Worm (Caenorhabditis elegans) whole organism, L3 larva: ENCODE measurements around the gene chtb-3.
A peak's percentile ranks its signal among the peaks of the same experiment; 100 is the strongest.

ENCODE experiments used
- R02D3.7 ChIP-seq: fragments of 150-350 bp; optimal IDR thresholded peaks from 2 replicates; lab custom pipeline; 2014; ENCODE audit warnings: missing biosample characterization, missing genetic modification characterization
- ZK546.5 ChIP-seq: sonication (generic microtip); optimal IDR thresholded peaks from 2 replicates; lab custom pipeline; 2017; ENCODE audit warnings: missing biosample characterization, missing genetic modification characterization
- aly-2 ChIP-seq: fragments of 150-350 bp; optimal IDR thresholded peaks from 2 replicates; lab custom pipeline; 2014; ENCODE audit warnings: missing biosample characterization, missing genetic modification characterization
- ama-1 ChIP-seq: fragments of 150-350 bp; optimal IDR thresholded peaks from 2 replicates; lab custom pipeline; 2018
- ceh-16 ChIP-seq: sonication (generic microtip); optimal IDR thresholded peaks from 2 replicates; lab custom pipeline; 2017; ENCODE audit warnings: missing biosample characterization, missing genetic modification characterization
- ceh-28 ChIP-seq: fragments of 150-350 bp; optimal IDR thresholded peaks from 2 replicates; lab custom pipeline; 2014; ENCODE audit warnings: missing biosample characterization, missing genetic modification reagents, missing genetic modification characterization
- ceh-82 ChIP-seq: fragments of 150-350 bp; optimal IDR thresholded peaks from 2 replicates; lab custom pipeline; 2014; ENCODE audit warnings: missing biosample characterization, missing genetic modification characterization
- ceh-9 ChIP-seq: sonication (generic microtip); optimal IDR thresholded peaks from 2 replicates; lab custom pipeline; 2018; ENCODE audit warnings: missing biosample characterization, missing genetic modification characterization
- egl-27 ChIP-seq: sonication (generic microtip); optimal IDR thresholded peaks from 4 replicates; lab custom pipeline; 2017; ENCODE audit warnings: missing biosample characterization, missing genetic modification reagents, missing genetic modification characterization
- egl-5 ChIP-seq: fragments of 150-350 bp; optimal IDR thresholded peaks from 2 replicates; lab custom pipeline; 2017; ENCODE audit warnings: missing biosample characterization, missing genetic modification reagents, missing genetic modification characterization, inconsistent platforms
- elt-1 ChIP-seq: fragments of 150-350 bp; optimal IDR thresholded peaks from 2 replicates; lab custom pipeline; 2014; ENCODE audit warnings: missing biosample characterization, missing genetic modification characterization
- elt-2 ChIP-seq: sonication (generic microtip); optimal IDR thresholded peaks from 2 replicates; lab custom pipeline; 2016; ENCODE audit warnings: missing genetic modification reagents, mild to moderate bottlenecking, missing genetic modification characterization, missing compliant biosample characterization
- eor-1 ChIP-seq, 2 experiments: fragments of 150-350 bp; optimal IDR thresholded peaks; 2 replicates each; lab custom pipeline; 2014 to 2018; ENCODE audit warnings: missing biosample characterization in 2 of 2, missing genetic modification characterization in 2 of 2
- fkh-10 ChIP-seq: sonication (generic microtip); optimal IDR thresholded peaks from 2 replicates; lab custom pipeline; 2017; ENCODE audit warnings: missing biosample characterization, missing genetic modification reagents, missing genetic modification characterization
- fkh-2 ChIP-seq: fragments of 150-350 bp; optimal IDR thresholded peaks from 2 replicates; lab custom pipeline; 2014; ENCODE audit warnings: missing biosample characterization, missing genetic modification reagents, missing genetic modification characterization
- fos-1 ChIP-seq: fragments of 150-350 bp; optimal IDR thresholded peaks from 2 replicates; lab custom pipeline; 2014; ENCODE audit warnings: missing biosample characterization, missing genetic modification characterization
- hmg-11 ChIP-seq: sonication (generic microtip); optimal IDR thresholded peaks from 2 replicates; lab custom pipeline; 2016; ENCODE audit warnings: missing genetic modification characterization, missing compliant biosample characterization
- jun-1 ChIP-seq: fragments of 150-350 bp; optimal IDR thresholded peaks from 2 replicates; lab custom pipeline; 2014; ENCODE audit warnings: missing biosample characterization, missing genetic modification reagents, missing genetic modification characterization
- lin-39 ChIP-seq: fragments of 150-350 bp; optimal IDR thresholded peaks from 2 replicates; lab custom pipeline; 2018; ENCODE audit warnings: missing biosample characterization, missing genetic modification reagents, missing genetic modification characterization
- lsy-12 ChIP-seq: sonication (generic microtip); optimal IDR thresholded peaks from 2 replicates; lab custom pipeline; 2016; ENCODE audit warnings: mild to moderate bottlenecking, missing genetic modification characterization, missing compliant biosample characterization
- nhr-12 ChIP-seq: fragments of 150-350 bp; optimal IDR thresholded peaks from 2 replicates; lab custom pipeline; 2014; ENCODE audit warnings: missing biosample characterization, missing genetic modification characterization
- nhr-23 ChIP-seq: fragments of 150-350 bp; optimal IDR thresholded peaks from 2 replicates; lab custom pipeline; 2014; ENCODE audit warnings: missing biosample characterization, missing genetic modification reagents, missing genetic modification characterization
- nhr-237 ChIP-seq: fragments of 150-350 bp; optimal IDR thresholded peaks from 2 replicates; lab custom pipeline; 2014; ENCODE audit warnings: missing biosample characterization, missing genetic modification characterization
- nhr-25 ChIP-seq: sonication (generic microtip); optimal IDR thresholded peaks from 2 replicates; lab custom pipeline; 2017; ENCODE audit warnings: missing biosample characterization, missing genetic modification characterization
- nhr-28 ChIP-seq: fragments of 150-350 bp; optimal IDR thresholded peaks from 2 replicates; lab custom pipeline; 2014; ENCODE audit warnings: missing biosample characterization, missing genetic modification characterization
- nhr-43 ChIP-seq: sonication (generic microtip); optimal IDR thresholded peaks from 2 replicates; lab custom pipeline; 2016; ENCODE audit warnings: mild to moderate bottlenecking, missing genetic modification characterization, missing compliant biosample characterization; ENCODE audit not compliant: poor library complexity, severe bottlenecking
- nhr-77 ChIP-seq: fragments of 150-350 bp; optimal IDR thresholded peaks from 2 replicates; lab custom pipeline; 2014; ENCODE audit warnings: missing biosample characterization, missing genetic modification characterization
- pha-4 ChIP-seq: fragments of 150-350 bp; optimal IDR thresholded peaks from 2 replicates; lab custom pipeline; 2014; ENCODE audit warnings: missing biosample characterization, missing genetic modification reagents, missing genetic modification characterization
- pqm-1 ChIP-seq: fragments of 150-350 bp; optimal IDR thresholded peaks from 2 replicates; lab custom pipeline; 2017; ENCODE audit warnings: missing biosample characterization, missing genetic modification characterization, inconsistent platforms
- skn-1 ChIP-seq: fragments of 150-350 bp; optimal IDR thresholded peaks from 2 replicates; lab custom pipeline; 2014; ENCODE audit warnings: missing biosample characterization, missing genetic modification characterization
- unc-39 ChIP-seq: sonication (generic microtip); optimal IDR thresholded peaks from 4 replicates; lab custom pipeline; 2017; ENCODE audit warnings: missing biosample characterization, missing genetic modification characterization
- unc-62 ChIP-seq: fragments of 150-350 bp; sonication (generic microtip); optimal IDR thresholded peaks from 4 replicates; lab custom pipeline; 2014; ENCODE audit warnings: missing biosample characterization, missing genetic modification reagents, missing genetic modification characterization
- zag-1 ChIP-seq: fragments of 150-350 bp; optimal IDR thresholded peaks from 2 replicates; lab custom pipeline; 2014; ENCODE audit warnings: missing biosample characterization, missing genetic modification characterization
- ztf-11 ChIP-seq: fragments of 150-350 bp; optimal IDR thresholded peaks from 2 replicates; lab custom pipeline; 2014; ENCODE audit warnings: missing biosample characterization, missing genetic modification characterization

chtb-3 gene

ce11 chrX:6271718-6272117, 47.7 kb downstream of the chtb-3 start, which contains the start of gene lro-1:
TSS of gene lro-1 (plus strand) at chrX:6272089.
- TF ChIP-seq fos-1 (tag; lab: Kevin White, UChicago) = no peak
- TF ChIP-seq aly-2 = no peak
- no peak for TF ChIP-seq lsy-12 (tag; lab: Kevin White, UChicago)
- no peak for TF ChIP-seq nhr-25 (tag; lab: Kevin White, UChicago)
- TF ChIP-seq ceh-28 = no peak
- no peak for TF ChIP-seq unc-62
- TF ChIP-seq pha-4 (tag; lab: Kevin White, UChicago) = peak; percentile 37
- peak; percentile 76 for TF ChIP-seq skn-1
- peak; percentile 94 for TF ChIP-seq elt-2 (tag; lab: Kevin White, UChicago)
- TF ChIP-seq elt-1 (tag; lab: Kevin White, UChicago) = no peak
- TF ChIP-seq jun-1 = peak; percentile 40
- no peak for TF ChIP-seq eor-1 (tag; optimal IDR thresholded peaks at IDR 0.05; lab: Kevin White, UChicago)
- no peak for TF ChIP-seq fkh-2 (tag; lab: Kevin White, UChicago)
- no peak for TF ChIP-seq nhr-28 (tag; lab: Kevin White, UChicago)
- no peak for TF ChIP-seq egl-27 (tag; lab: Kevin White, UChicago)
- TF ChIP-seq egl-5 = no peak
- no peak for TF ChIP-seq hmg-11 (tag; lab: Kevin White, UChicago)
- no peak for TF ChIP-seq unc-39
- TF ChIP-seq nhr-12 = no peak
- TF ChIP-seq ceh-9 (tag; lab: Kevin White, UChicago) = no peak
- TF ChIP-seq ZK546.5 (tag; lab: Kevin White, UChicago) = no peak
- no peak for TF ChIP-seq zag-1 (tag; lab: Kevin White, UChicago)
- TF ChIP-seq pqm-1 (tag; lab: Kevin White, UChicago) = peak; percentile 88
- no peak for TF ChIP-seq ama-1
- no peak for TF ChIP-seq ztf-11 (tag; lab: Kevin White, UChicago)
- TF ChIP-seq lin-39 (tag; lab: Kevin White, UChicago) = no peak
- TF ChIP-seq ceh-82 = no peak
- no peak for TF ChIP-seq nhr-77 (tag; lab: Kevin White, UChicago)
- TF ChIP-seq R02D3.7 (tag; lab: Kevin White, UChicago) = no peak
- TF ChIP-seq nhr-43 = no peak
- no peak for TF ChIP-seq nhr-23 (tag; lab: Kevin White, UChicago)
- no peak for TF ChIP-seq nhr-237
- no peak for TF ChIP-seq fkh-10 (GFP tag; lab: Kevin White, UChicago)

- TF ChIP-seq ZK546.5 (tag; lab: Kevin White, UChicago) = no peak
- TF ChIP-seq zag-1 (tag; lab: Kevin White, UChicago) = no peak
- no peak for TF ChIP-seq lsy-12 (tag; lab: Kevin White, UChicago)
- no peak for TF ChIP-seq egl-5
- no peak for TF ChIP-seq ceh-16 (tag; lab: Kevin White, UChicago)
- no peak for TF ChIP-seq pha-4 (tag; lab: Kevin White, UChicago)
Observed at ce11 chrX:6266739-6267138, 52.7 kb downstream of the chtb-3 start, which contains the start of gene W05H9.2. TSS of gene W05H9.2 (plus strand) at chrX:6267039.
